Worm (Caenorhabditis elegans) whole organism, late embryonic: Measurements from ENCODE around the gene str-231.
"Not testable (repeated sequence)": the region's sequence is repeated elsewhere in the genome, so short reads cannot be mapped to it uniquely, and the experiment has no call there.

Experiments used
- K02D7.2 ChIP-seq: sonication (generic microtip); optimal IDR thresholded peaks from 2 replicates; lab custom pipeline; 2017; ENCODE audit warnings: mild to moderate bottlenecking, missing genetic modification characterization, missing compliant biosample characterization
- ceh-31 ChIP-seq: sonication (generic microtip); optimal IDR thresholded peaks from 2 replicates; lab custom pipeline; 2016; ENCODE audit warnings: missing genetic modification characterization, missing compliant biosample characterization
- elt-2 ChIP-seq: sonication (generic microtip); optimal IDR thresholded peaks from 2 replicates; lab custom pipeline; 2016; ENCODE audit warnings: missing genetic modification reagents, missing genetic modification characterization, missing compliant biosample characterization
- hlh-30 ChIP-seq: sonication (generic microtip); optimal IDR thresholded peaks from 2 replicates; lab custom pipeline; 2017; ENCODE audit warnings: antibody characterized with exemption, missing genetic modification characterization, missing compliant biosample characterization; ENCODE audit not compliant: insufficient read depth
- hlh-8 ChIP-seq: sonication (generic microtip); optimal IDR thresholded peaks from 2 replicates; lab custom pipeline; 2016; ENCODE audit warnings: missing genotype, missing genetic modification characterization, missing compliant biosample characterization
- pag-3 ChIP-seq: sonication (generic microtip); optimal IDR thresholded peaks from 2 replicates; lab custom pipeline; 2016; ENCODE audit warnings: missing compliant biosample characterization, missing genetic modification characterization, borderline replicate concordance
- pax-1 ChIP-seq: fragments of 150-350 bp; optimal IDR thresholded peaks from 2 replicates; lab custom pipeline; 2014; ENCODE audit warnings: missing biosample characterization, missing genetic modification characterization
- pha-2 ChIP-seq: sonication (generic microtip); optimal IDR thresholded peaks from 2 replicates; lab custom pipeline; 2017; ENCODE audit warnings: mild to moderate bottlenecking, missing genetic modification characterization, missing compliant biosample characterization
- pqm-1 ChIP-seq: sonication (generic microtip); optimal IDR thresholded peaks from 2 replicates; lab custom pipeline; 2016; ENCODE audit warnings: missing genetic modification characterization, missing compliant biosample characterization
- tbx-2 ChIP-seq: sonication (generic microtip); optimal IDR thresholded peaks from 2 replicates; lab custom pipeline; 2016; ENCODE audit warnings: missing genetic modification characterization, missing compliant biosample characterization

ce11 chrV:16041925-16042742, 34.7 kb upstream of the str-231 start, which contains the start of the genes his-2 and his-1:
- TF ChIP-seq hlh-8 (tag; lab: Kevin White, UChicago); pqm-1 (tag; lab: Kevin White, UChicago); hlh-30 (tag; lab: Kevin White, UChicago); K02D7.2 (tag; lab: Kevin White, UChicago); tbx-2 (tag; lab: Kevin White, UChicago); pag-3 (tag; lab: Kevin White, UChicago); pha-2 (tag; lab: Kevin White, UChicago); elt-2; pax-1 (tag; lab: Kevin White, UChicago); ceh-31 (tag; lab: Kevin White, UChicago): not testable (repeated sequence)
